Fruit fly (Drosophila melanogaster) whole organism, embryonic: ENCODE data around the gene CG4393.
A peak's percentile ranks its signal among the peaks of the same experiment; 100 is the strongest.

Experiments
- Antp ChIP-seq: fragments of 200-800 bp; sonication (Bioruptor generic); optimal IDR thresholded peaks from 3 replicates; lab custom pipeline; 2016; ENCODE audit warnings: missing biosample characterization, missing genetic modification characterization
- Atf3 ChIP-seq: fragments of 200-800 bp; sonication (Bioruptor generic); optimal IDR thresholded peaks from 3 replicates; lab custom pipeline; 2016; ENCODE audit warnings: missing biosample characterization, missing genetic modification characterization
- Awh ChIP-seq: fragments of 200-800 bp; sonication (Bioruptor generic); IDR thresholded peaks from 2 replicates; pipeline ENCODE4, ENCODE4 v1.3.6; 2022; ENCODE audit warnings: missing biosample characterization, missing genetic modification characterization
- Bdp1 ChIP-seq: fragments of 200-800 bp; sonication (Bioruptor generic); optimal IDR thresholded peaks from 3 replicates; lab custom pipeline; 2016; ENCODE audit warnings: missing biosample characterization, missing genetic modification characterization
- CG10209 ChIP-seq: fragments of 200-800 bp; sonication (Bioruptor generic); optimal IDR thresholded peaks from 3 replicates; lab custom pipeline; 2017; ENCODE audit warnings: missing biosample characterization, mild to moderate bottlenecking, missing genetic modification characterization, missing genetic modification reagents
- CG10654 ChIP-seq: fragments of 200-800 bp; sonication (Bioruptor generic); optimal IDR thresholded peaks from 2 replicates; lab custom pipeline; 2016; ENCODE audit warnings: missing biosample characterization, missing genetic modification characterization
- CG14965 ChIP-seq: fragments of 200-800 bp; sonication (Bioruptor generic); optimal IDR thresholded peaks from 2 replicates; lab custom pipeline; 2016; ENCODE audit warnings: missing biosample characterization, missing genetic modification characterization, borderline replicate concordance
- CG15269 ChIP-seq: fragments of 200-800 bp; sonication (Bioruptor generic); optimal IDR thresholded peaks from 2 replicates; lab custom pipeline; 2018; ENCODE audit warnings: missing biosample characterization, mild to moderate bottlenecking, missing genetic modification characterization, moderate library complexity
- CG1529 ChIP-seq: fragments of 200-800 bp; sonication (Bioruptor generic); optimal IDR thresholded peaks from 3 replicates; lab custom pipeline; 2018; ENCODE audit warnings: missing biosample characterization, missing genetic modification characterization
- CG1647 ChIP-seq: fragments of 200-800 bp; sonication (Bioruptor generic); optimal IDR thresholded peaks from 3 replicates; lab custom pipeline; 2016; ENCODE audit warnings: missing biosample characterization, missing genetic modification characterization
- CG2199 ChIP-seq: fragments of 200-800 bp; sonication (Bioruptor generic); IDR thresholded peaks from 3 replicates; pipeline ENCODE4 v1.3.6; 2022; ENCODE audit warnings: missing biosample characterization, missing genetic modification characterization
- CG32767 ChIP-seq: fragments of 200-800 bp; sonication (Bioruptor generic); IDR thresholded peaks from 2 replicates; pipeline ENCODE4 v1.3.6; 2022; ENCODE audit warnings: missing biosample characterization, missing genetic modification characterization
- CG34224 ChIP-seq: fragments of 200-800 bp; sonication (Bioruptor generic); IDR thresholded peaks from 3 replicates; pipeline ENCODE4 v1.3.6; 2022; ENCODE audit warnings: missing biosample characterization, missing genetic modification characterization; ENCODE audit not compliant: partially characterized antibody
- CG6175 ChIP-seq: fragments of 200-800 bp; sonication (Bioruptor generic); IDR thresholded peaks from 3 replicates; pipeline ENCODE4 v1.3.6; 2022; ENCODE audit warnings: missing biosample characterization, missing genetic modification characterization
- CG7556 ChIP-seq: fragments of 200-800 bp; sonication (Bioruptor generic); optimal IDR thresholded peaks from 2 replicates; lab custom pipeline; 2017; ENCODE audit warnings: missing biosample characterization, mild to moderate bottlenecking, missing genetic modification characterization
- CoRest ChIP-seq: fragments of 200-800 bp; sonication (Bioruptor generic); optimal IDR thresholded peaks from 3 replicates; lab custom pipeline; 2018; ENCODE audit warnings: missing biosample characterization, mild to moderate bottlenecking, missing genetic modification characterization, moderate library complexity
- D ChIP-seq, 2 experiments: fragments of 200-800 bp in 1 of 2; fragments of >200 bp in 1 of 2; sonication (Bioruptor generic) in 1 of 2; optimal IDR thresholded peaks; 2 replicates in 1 of 2; 3 replicates in 1 of 2; lab custom pipeline; 2017; ENCODE audit warnings: mild to moderate bottlenecking in 1 of 2, missing biosample characterization in 1 of 2, missing genetic modification characterization in 1 of 2, missing genetic modification reagents in 1 of 2
- Deaf1 ChIP-seq: fragments of 200-800 bp; optimal IDR thresholded peaks from 3 replicates; lab custom pipeline; 2019; ENCODE audit warnings: missing biosample characterization, mild to moderate bottlenecking, missing genetic modification characterization, moderate library complexity
- Drgx ChIP-seq: fragments of 200-800 bp; sonication (Bioruptor generic); IDR thresholded peaks from 2 replicates; pipeline ENCODE4 v1.3.6; 2022; ENCODE audit warnings: missing biosample characterization, missing genetic modification characterization
- E2f1 ChIP-seq: fragments of 200-800 bp; sonication (Bioruptor generic); IDR thresholded peaks from 2 replicates; pipeline ENCODE4 v1.3.6; 2022; ENCODE audit warnings: missing biosample characterization, missing genetic modification characterization
- Hey ChIP-seq: fragments of 200-800 bp; sonication (Bioruptor generic); optimal IDR thresholded peaks from 3 replicates; lab custom pipeline; 2018; ENCODE audit warnings: missing biosample characterization, mild to moderate bottlenecking, missing genetic modification characterization
- Lhr ChIP-seq: fragments of 200-800 bp; sonication (Bioruptor generic); optimal IDR thresholded peaks from 3 replicates; lab custom pipeline; 2017; ENCODE audit warnings: mild to moderate bottlenecking, missing biosample characterization, missing genetic modification reagents, missing genetic modification characterization
- Lim3 ChIP-seq: fragments of 200-800 bp; sonication (Bioruptor generic); IDR thresholded peaks from 2 replicates; pipeline ENCODE4 v1.3.6; 2022; ENCODE audit warnings: missing biosample characterization, missing genetic modification characterization
- Nf-YB ChIP-seq: fragments of 200-800 bp; sonication (Bioruptor generic); optimal IDR thresholded peaks from 3 replicates; lab custom pipeline; 2019; ENCODE audit warnings: missing biosample characterization, mild to moderate bottlenecking, missing genetic modification characterization, moderate library complexity
- Nf-YC ChIP-seq: fragments of 200-800 bp; optimal IDR thresholded peaks from 3 replicates; lab custom pipeline; 2019; ENCODE audit warnings: missing biosample characterization, mild to moderate bottlenecking, missing genetic modification characterization, moderate library complexity
- NfI ChIP-seq: fragments of 200-800 bp; sonication (Bioruptor generic); optimal IDR thresholded peaks from 3 replicates; lab custom pipeline; 2018; ENCODE audit warnings: missing biosample characterization, mild to moderate bottlenecking, missing genetic modification characterization, moderate library complexity
- Oli ChIP-seq: fragments of 200-800 bp; sonication (Bioruptor generic); optimal IDR thresholded peaks from 2 replicates; lab custom pipeline; 2018; ENCODE audit warnings: missing biosample characterization, mild to moderate bottlenecking, missing genetic modification characterization, moderate library complexity
- Sry-β ChIP-seq: fragments of 200-800 bp; sonication (Bioruptor generic); optimal IDR thresholded peaks from 2 replicates; lab custom pipeline; 2018; ENCODE audit warnings: missing biosample characterization, mild to moderate bottlenecking, missing genetic modification characterization, moderate library complexity
- TFAM ChIP-seq: fragments of 200-800 bp; sonication (Bioruptor generic); optimal IDR thresholded peaks from 2 replicates; lab custom pipeline; 2017; ENCODE audit warnings: missing biosample characterization, missing genetic modification characterization, inconsistent platforms
- ash1 ChIP-seq: fragments of 200-800 bp; sonication (Bioruptor generic); optimal IDR thresholded peaks from 2 replicates; lab custom pipeline; 2018; ENCODE audit warnings: missing biosample characterization, mild to moderate bottlenecking, missing genetic modification characterization
- bsh ChIP-seq, 2 experiments: fragments of 200-800 bp; sonication (Bioruptor generic); optimal IDR thresholded peaks; 2 replicates each; lab custom pipeline; 2017 to 2018; ENCODE audit warnings: mild to moderate bottlenecking in 2 of 2, missing biosample characterization in 2 of 2, missing genetic modification characterization in 2 of 2, moderate library complexity in 1 of 2
- cas ChIP-seq: fragments of 200-800 bp; sonication (Bioruptor generic); IDR thresholded peaks from 2 replicates; pipeline ENCODE4 v1.3.6; 2022; ENCODE audit warnings: missing biosample characterization, missing genetic modification characterization
- dmrt11E ChIP-seq: fragments of 200-800 bp; sonication (Bioruptor generic); optimal IDR thresholded peaks from 3 replicates; lab custom pipeline; 2018; ENCODE audit warnings: missing biosample characterization, mild to moderate bottlenecking, missing genetic modification characterization, moderate library complexity
- emc ChIP-seq: fragments of 200-800 bp; sonication (Bioruptor generic); optimal IDR thresholded peaks from 2 replicates; lab custom pipeline; 2016; ENCODE audit warnings: missing biosample characterization, missing genetic modification characterization
- gro ChIP-seq: fragments of 200-800 bp; sonication (Bioruptor generic); optimal IDR thresholded peaks from 2 replicates; lab custom pipeline; 2016; ENCODE audit warnings: missing biosample characterization, missing genetic modification characterization
- nerfin-2 ChIP-seq: fragments of 200-800 bp; sonication (Bioruptor generic); IDR thresholded peaks from 2 replicates; pipeline ENCODE4 v1.3.6; 2022; ENCODE audit warnings: missing biosample characterization, missing genetic modification characterization; ENCODE audit not compliant: partially characterized antibody
- p53 ChIP-seq: fragments of 200-800 bp; sonication (Bioruptor generic); optimal IDR thresholded peaks from 2 replicates; lab custom pipeline; 2016; ENCODE audit warnings: missing biosample characterization, missing genetic modification characterization
- phol ChIP-seq: fragments of 200-800 bp; sonication (Bioruptor generic); optimal IDR thresholded peaks from 3 replicates; lab custom pipeline; 2018; ENCODE audit warnings: missing biosample characterization, mild to moderate bottlenecking, missing genetic modification characterization, moderate library complexity
- pum ChIP-seq: fragments of 200-800 bp; sonication (Bioruptor generic); optimal IDR thresholded peaks from 2 replicates; lab custom pipeline; 2016; ENCODE audit warnings: missing biosample characterization, missing genetic modification characterization
- pzg ChIP-seq: fragments of 200-800 bp; sonication (Bioruptor generic); optimal IDR thresholded peaks from 3 replicates; lab custom pipeline; 2018; ENCODE audit warnings: missing biosample characterization, mild to moderate bottlenecking, missing genetic modification characterization, moderate library complexity
- stwl ChIP-seq: fragments of 200-800 bp; sonication (Bioruptor generic); optimal IDR thresholded peaks from 3 replicates; lab custom pipeline; 2018; ENCODE audit warnings: missing biosample characterization, mild to moderate bottlenecking, missing genetic modification characterization, moderate library complexity
- vvl ChIP-seq: fragments of 200-800 bp; sonication (Bioruptor generic); IDR thresholded peaks from 2 replicates; pipeline ENCODE4 v1.3.6; 2022; ENCODE audit warnings: missing biosample characterization, missing genetic modification characterization
- zfh1 ChIP-seq: fragments of 200-800 bp; sonication (Bioruptor generic); IDR thresholded peaks from 3 replicates; pipeline ENCODE4 v1.3.6; 2022; ENCODE audit warnings: missing biosample characterization, missing genetic modification characterization

CG4393 gene

DNA sequence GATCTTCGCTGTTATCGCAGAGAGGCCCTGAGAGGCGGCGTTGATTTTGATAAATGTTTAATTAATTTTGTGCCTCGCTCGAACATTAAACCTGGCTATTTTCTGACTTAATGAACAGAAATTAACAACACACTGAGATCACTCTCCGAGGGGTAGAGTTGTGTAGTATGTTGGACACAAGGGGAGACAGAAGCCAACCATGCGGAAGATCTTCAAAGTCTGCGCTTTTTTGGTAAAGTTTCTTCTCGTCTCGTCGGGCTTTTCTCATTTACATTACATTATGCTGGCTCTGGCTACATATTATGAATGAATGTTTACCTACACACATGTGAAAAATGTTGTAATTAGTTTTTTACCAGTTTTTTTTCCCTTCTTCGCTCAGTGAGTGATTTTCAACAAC, 41.4 kb upstream of the CG4393 start, which contains the start of gene CG43694:
Gene CG43694, minus strand, starts transcription at position 101 of the 400 bp plus-strand sequence.
- TF ChIP-seq vvl (GFP tag; lab: Robert Waterston, UW) (peak; percentile 36; the same call in 1 of the 2 replicates), Awh (GFP tag; lab: Robert Waterston, UW) (peak; percentile 80), Lim3 (GFP tag; lab: Robert Waterston, UW) (no peak), CG10654 (no peak)

DNA sequence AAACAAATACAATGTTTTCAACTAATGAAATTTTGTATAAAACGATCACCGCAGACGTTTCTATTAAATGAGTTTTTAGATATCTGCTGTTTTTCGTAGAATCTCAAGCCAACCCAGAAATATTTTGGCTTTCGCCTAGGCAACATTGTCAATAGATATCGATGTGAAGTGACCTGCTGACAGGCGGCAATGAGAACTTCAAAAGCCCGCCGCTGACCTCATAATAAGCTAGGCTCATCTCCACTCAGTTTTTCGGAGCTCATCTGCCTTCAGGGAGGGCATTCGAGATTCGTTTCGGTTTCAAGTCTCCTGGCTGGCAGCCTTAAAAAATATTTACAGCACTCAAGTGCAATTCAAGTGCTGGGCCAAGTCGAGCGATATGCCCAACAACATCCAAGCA, 40.5 kb upstream of the CG4393 start:
- TF ChIP-seq CG6175 (GFP tag; lab: Robert Waterston, UW) = no peak
- no peak for TF ChIP-seq Antp
- TF ChIP-seq cas (GFP tag; lab: Robert Waterston, UW) = no peak

DNA sequence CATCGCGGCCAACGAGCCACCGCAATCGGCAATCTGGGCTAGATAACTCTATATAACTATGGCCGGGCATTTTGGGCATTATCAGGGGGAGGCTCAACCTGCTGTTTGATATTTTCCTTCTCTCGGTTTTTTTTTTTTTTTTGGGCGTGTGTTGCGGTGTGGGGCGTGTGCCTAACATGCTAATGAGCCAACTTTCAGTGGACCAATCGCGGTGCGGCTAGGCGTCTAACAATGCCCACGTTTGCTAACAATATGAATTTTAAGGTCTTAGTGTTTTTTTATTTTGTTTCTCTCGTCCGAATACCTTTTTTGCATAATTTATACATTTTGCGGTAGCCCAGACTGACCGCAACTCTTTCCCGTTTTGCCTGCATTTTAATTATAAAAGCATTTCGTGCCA, 37.3 kb upstream of the CG4393 start:
- TF ChIP-seq Nf-YC (tag; lab: Kevin White, UChicago) (peak; percentile 63), ash1 (no peak), Oli (no peak), pzg (no peak), CG34224 (GFP tag; lab: Robert Waterston, UW) (no peak), cas (GFP tag; lab: Robert Waterston, UW) (no peak), nerfin-2 (GFP tag; lab: Robert Waterston, UW) (no peak), vvl (GFP tag; lab: Robert Waterston, UW) (peak; percentile 62; the same call in 1 of the 2 replicates), CG32767 (GFP tag; lab: Robert Waterston, UW) (no peak), Deaf1 (tag; lab: Kevin White, UChicago) (no peak), CG1529 (GFP tag; lab: Kevin White, UChicago) (no peak), Nf-YB (GFP tag; lab: Kevin White, UChicago) (peak; percentile 58), CG14965 (GFP tag; lab: Kevin White, UChicago) (no peak), Hey (tag; lab: Kevin White, UChicago) (no peak), TFAM (GFP tag; lab: Kevin White, UChicago) (no peak)

DNA sequence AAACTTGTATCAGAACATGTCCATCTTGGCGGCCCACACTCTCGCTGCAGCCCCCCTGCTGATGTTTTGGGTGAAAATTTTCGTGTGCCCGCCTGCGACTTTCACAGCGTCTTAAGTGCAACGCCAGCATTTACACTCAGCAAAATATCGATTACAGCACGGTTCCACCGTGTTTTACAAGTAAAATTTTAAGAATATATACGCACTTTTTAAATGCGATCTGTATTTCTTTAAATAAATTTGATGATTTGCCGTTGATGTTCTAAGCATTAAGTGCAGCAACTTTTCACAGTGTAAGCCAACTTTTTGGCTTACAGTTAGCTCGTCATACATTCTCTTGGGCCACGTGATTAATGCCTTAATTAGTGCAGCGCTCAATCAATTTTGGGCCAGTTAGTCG, 33.1 kb upstream of the CG4393 start:
- TF ChIP-seq CG7556 (GFP tag; lab: Kevin White, UChicago) (no peak), Bdp1 (GFP tag; lab: Kevin White, UChicago) (no peak), Drgx (0 out of 2 replicates have a peak, but pooled peaks have one; percentile 34)

DNA sequence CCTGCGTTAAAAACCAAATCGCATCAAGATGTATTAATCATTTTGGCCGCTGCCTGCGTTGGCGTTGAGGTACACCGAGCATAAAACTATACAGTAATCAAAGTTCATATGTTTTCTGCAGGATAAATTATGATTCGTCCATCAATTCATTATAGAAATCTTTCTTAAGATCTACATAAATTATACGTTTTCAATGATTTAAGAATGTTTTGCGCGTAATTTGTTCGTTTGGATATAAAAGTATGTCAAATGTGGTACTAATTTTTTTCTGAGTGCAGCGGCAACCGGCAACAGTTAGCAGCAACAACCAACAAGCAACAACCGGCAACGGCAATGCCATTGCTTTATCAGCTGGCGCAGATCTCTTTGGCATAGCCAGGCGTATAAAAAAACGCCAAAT, 32.0 kb upstream of the CG4393 start:
- TF ChIP-seq Drgx (peak; percentile 57), emc (no peak), CG2199 (GFP tag; lab: Robert Waterston, UW) (no peak), Atf3 (no peak), p53 (no peak), CG1647 (GFP tag; lab: Kevin White, UChicago) (no peak)

DNA sequence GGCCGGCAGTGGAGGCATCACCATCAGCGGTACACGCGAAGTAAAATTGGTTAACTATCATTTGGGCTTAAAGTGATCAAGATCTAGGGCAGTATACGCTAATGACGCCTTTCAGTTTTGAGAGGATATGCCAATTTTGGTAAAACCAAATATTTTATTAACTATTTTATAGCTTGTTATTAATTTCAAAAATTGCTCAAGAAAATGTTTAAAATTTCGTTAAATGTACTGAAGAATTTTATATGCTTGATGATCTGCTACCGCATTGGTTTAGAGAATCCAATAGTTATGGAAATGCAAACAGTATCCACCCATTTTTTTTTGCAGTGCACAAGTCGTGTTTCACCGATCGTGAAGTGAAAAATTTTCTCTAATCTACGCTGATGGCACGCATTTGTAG, 23.3 kb upstream of the CG4393 start:
- TF ChIP-seq E2f1 (no peak), CoRest (tag; lab: Kevin White, UChicago) (peak; percentile 2), CG10209 (GFP tag; lab: Kevin White, UChicago) (no peak), bsh (GFP tag; optimal IDR thresholded peaks at IDR 0.05; lab: Kevin White, UChicago) (no peak), stwl (no peak), dmrt11E (peak; percentile 7), gro (no peak), Lhr (GFP tag; lab: Kevin White, UChicago) (no peak), NfI (no peak), pum (GFP tag; lab: Kevin White, UChicago) (no peak), CG15269 (tag; lab: Kevin White, UChicago) (no peak), phol (tag; lab: Kevin White, UChicago) (no peak), Sry-β (no peak), Oli (peak; percentile 18), zfh1 (GFP tag; lab: Robert Waterston, UW) (no peak), D (optimal IDR thresholded peaks at IDR 0.05; lab: Kevin White, UChicago) (no peak), D (GFP tag; optimal IDR thresholded peaks at IDR 0.05; lab: Kevin White, UChicago) (no peak)
